Worm (Caenorhabditis elegans): ENCODE measurements around the gene vps-33.2.

DNA sequence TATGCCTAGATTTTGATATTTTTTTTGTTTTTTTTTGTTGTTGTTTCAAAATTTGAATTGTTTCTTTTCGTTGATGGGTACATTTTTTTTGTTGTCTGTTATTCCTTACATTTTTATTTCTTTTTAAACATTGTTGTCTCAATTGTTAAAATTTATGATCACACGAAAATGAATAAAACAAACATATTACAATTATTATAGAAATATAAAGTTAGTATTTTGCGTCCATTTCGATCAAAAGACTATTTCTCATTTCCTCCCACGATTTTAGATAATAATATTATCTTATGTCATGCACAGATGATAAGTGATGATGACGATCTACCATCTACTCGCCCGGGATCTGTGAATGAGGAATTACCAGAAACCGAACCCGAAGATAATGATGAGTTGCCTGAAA lies 46.3 kb upstream of the vps-33.2 start, which contains the start of gene wrn-1:
- TF ChIP-seq him-1 (tag; optimal IDR thresholded peaks at IDR 0.05) (no peak), W03F9.2 (tag; optimal IDR thresholded peaks at IDR 0.05) (no peak), dao-5 (tag; optimal IDR thresholded peaks at IDR 0.05) (no peak)
